Fruit fly (Drosophila melanogaster): ENCODE results near the gene CG43050.
A peak's percentile ranks its signal among the peaks of the same experiment; 100 is the strongest.

CG43050 gene

dm6 chr2L:13156349-13156748 is 37.3 kb downstream of the CG43050 start:
- peak; percentile 51 for TF ChIP-seq lab (GFP tag; optimal IDR thresholded peaks at IDR 0.05)
- no peak for TF ChIP-seq inv (GFP tag; IDR thresholded peaks at IDR 0.05; ENCODE audit: partially characterized antibody)
- TF ChIP-seq CoRest (tag; optimal IDR thresholded peaks at IDR 0.05): peak; percentile 24
- TF ChIP-seq CG17385 (GFP tag; optimal IDR thresholded peaks at IDR 0.05): peak; percentile 7
- 0 out of 2 replicates have a peak, but pooled peaks have one; percentile 25 for TF ChIP-seq Ptx1 (GFP tag; IDR thresholded peaks at IDR 0.05)
- TF ChIP-seq Oli (tag; optimal IDR thresholded peaks at IDR 0.05): peak; percentile 28
- no peak for TF ChIP-seq tna (GFP tag; IDR thresholded peaks at IDR 0.05; ENCODE audit: partially characterized antibody)
- peak; percentile 33 for TF ChIP-seq dmrt99B (tag; optimal IDR thresholded peaks at IDR 0.05)
- no peak for TF ChIP-seq bcd (GFP tag; optimal IDR thresholded peaks at IDR 0.05)
- TF ChIP-seq Sox102F (GFP tag; optimal IDR thresholded peaks at IDR 0.05): peak; percentile 27
- TF ChIP-seq CG7839 (tag; optimal IDR thresholded peaks at IDR 0.05): peak; percentile 46
- TF ChIP-seq cad (GFP tag; optimal IDR thresholded peaks at IDR 0.05): no peak
- TF ChIP-seq CG10209 (GFP tag; optimal IDR thresholded peaks at IDR 0.05): peak; percentile 3
- TF ChIP-seq Dref (GFP tag; IDR thresholded peaks at IDR 0.05): no peak
- peak; percentile 63 for TF ChIP-seq CG15269 (tag; optimal IDR thresholded peaks at IDR 0.05)
- TF ChIP-seq dmrt11E (tag; optimal IDR thresholded peaks at IDR 0.05): no peak
- peak; percentile 3 for TF ChIP-seq fd96Cb (tag; optimal IDR thresholded peaks at IDR 0.05)
- peak; percentile 26 for TF ChIP-seq Nf-YC (tag; optimal IDR thresholded peaks at IDR 0.05)
- peak; percentile 61 for TF ChIP-seq gem (tag; optimal IDR thresholded peaks at IDR 0.05)
- peak; percentile 12 for TF ChIP-seq CG12659 (GFP tag; optimal IDR thresholded peaks at IDR 0.05)
- TF ChIP-seq row (GFP tag; IDR thresholded peaks at IDR 0.05): peak; percentile 44; the same call in 1 of the 3 replicates
- no peak for TF ChIP-seq CG1024 (GFP tag; IDR thresholded peaks at IDR 0.05)
- no peak for TF ChIP-seq Antp (GFP tag; optimal IDR thresholded peaks at IDR 0.05)
- no peak for TF ChIP-seq HmgD (GFP tag; optimal IDR thresholded peaks at IDR 0.05)
- no peak for TF ChIP-seq sim (GFP tag; IDR thresholded peaks at IDR 0.05)
- TF ChIP-seq Hr51 (GFP tag; optimal IDR thresholded peaks at IDR 0.05): peak in 1 of 2 experiments; percentile 41
- TF ChIP-seq CG2678 (tag; optimal IDR thresholded peaks at IDR 0.05): peak; percentile 52
- TF ChIP-seq CG17361 (GFP tag; IDR thresholded peaks at IDR 0.05): 0 out of 3 replicates have a peak, but pooled peaks have one; percentile 37
- no peak for TF ChIP-seq CG18011 (GFP tag; optimal IDR thresholded peaks at IDR 0.05)
- TF ChIP-seq Max (GFP tag; optimal IDR thresholded peaks at IDR 0.05): no peak
- peak; percentile 61; the same call in 2 of the 3 replicates for TF ChIP-seq CG11695 (GFP tag; IDR thresholded peaks at IDR 0.05)
- peak; percentile 40 for TF ChIP-seq CG13424 (tag; optimal IDR thresholded peaks at IDR 0.05)
- TF ChIP-seq CG31365 (tag; optimal IDR thresholded peaks at IDR 0.05): no peak
- 0 out of 3 replicates have a peak, but pooled peaks have one; percentile 39 for TF ChIP-seq so (GFP tag; IDR thresholded peaks at IDR 0.05)
- 0 out of 2 replicates have a peak, but pooled peaks have one; percentile 29 for TF ChIP-seq Oaz (GFP tag; IDR thresholded peaks at IDR 0.05)
- TF ChIP-seq Fer1 (GFP tag; optimal IDR thresholded peaks at IDR 0.05): peak; percentile 62
- peak; percentile 53; the same call in 2 of the 3 replicates for TF ChIP-seq tgo (GFP tag; IDR thresholded peaks at IDR 0.05)
- TF ChIP-seq Camta (GFP tag; optimal IDR thresholded peaks at IDR 0.05): no peak
- no peak for TF ChIP-seq CG3838 (GFP tag; optimal IDR thresholded peaks at IDR 0.05)
- peak; percentile 58; the same call in 1 of the 3 replicates for TF ChIP-seq dysf (GFP tag; IDR thresholded peaks at IDR 0.05)
- peak; percentile 15 for TF ChIP-seq CG18599 (GFP tag; optimal IDR thresholded peaks at IDR 0.05)
- no peak for TF ChIP-seq cg (GFP tag; optimal IDR thresholded peaks at IDR 0.05)
- TF ChIP-seq Atf6 (GFP tag; IDR thresholded peaks at IDR 0.05): 0 out of 2 replicates have a peak, but pooled peaks have one; percentile 38
- TF ChIP-seq PHDP (tag; optimal IDR thresholded peaks at IDR 0.05): peak; percentile 46
- no peak for TF ChIP-seq HLH3B (GFP tag; IDR thresholded peaks at IDR 0.05)
- TF ChIP-seq Drgx (GFP tag; IDR thresholded peaks at IDR 0.05): peak; percentile 49; the same call in 1 of the 2 replicates
- no peak for TF ChIP-seq CG13894 (tag; optimal IDR thresholded peaks at IDR 0.05)
- TF ChIP-seq pan (optimal IDR thresholded peaks at IDR 0.05): no peak
- TF ChIP-seq pan (GFP tag; optimal IDR thresholded peaks at IDR 0.05 in 1 of 2, IDR thresholded peaks at IDR 0.05 in 1 of 2): peak in 1 of 2 experiments; percentile 43

Data from whole organism, embryonic.